Fruit fly (Drosophila melanogaster): ENCODE measurements around the gene CG15172.

The CG15172 gene

dm6 chr2L:19014032-19014880 is 8.0 kb upstream of the CG15172 start (continued):
- TF ChIP-seq dati (GFP tag; IDR thresholded peaks at IDR 0.05) (no peak), CrebB (tag; optimal IDR thresholded peaks at IDR 0.05) (peak; percentile 21), Deaf1 (tag; optimal IDR thresholded peaks at IDR 0.05) (peak; percentile 62), CG8281 (tag; optimal IDR thresholded peaks at IDR 0.05) (peak; percentile 59), CG16815 (GFP tag; optimal IDR thresholded peaks at IDR 0.05) (peak; percentile 52), ranshi (GFP tag; IDR thresholded peaks at IDR 0.05) (peak; percentile 51; the same call in 1 of the 2 replicates), CG10565 (GFP tag; optimal IDR thresholded peaks at IDR 0.05) (no peak), Antp (GFP tag; optimal IDR thresholded peaks at IDR 0.05) (no peak), dmrt11E (tag; optimal IDR thresholded peaks at IDR 0.05) (no peak), CG9609 (GFP tag; optimal IDR thresholded peaks at IDR 0.05) (no peak), Eip74EF (GFP tag; optimal IDR thresholded peaks at IDR 0.05) (peak in 1 of 2 experiments; percentile 72), cad (GFP tag; optimal IDR thresholded peaks at IDR 0.05) (no peak), nmo (GFP tag; optimal IDR thresholded peaks at IDR 0.05) (peak; percentile 78), CG8089 (GFP tag; optimal IDR thresholded peaks at IDR 0.05) (no peak), CG15073 (GFP tag; optimal IDR thresholded peaks at IDR 0.05) (no peak), kah (GFP tag; optimal IDR thresholded peaks at IDR 0.05) (peak; percentile 34), zfh2 (GFP tag; optimal IDR thresholded peaks at IDR 0.05) (peak; percentile 10), Gsc (GFP tag; IDR thresholded peaks at IDR 0.05) (no peak), crc (GFP tag; optimal IDR thresholded peaks at IDR 0.05) (no peak), fd102C (GFP tag; optimal IDR thresholded peaks at IDR 0.05) (no peak), Ssrp (tag; optimal IDR thresholded peaks at IDR 0.05) (peak; percentile 57), Blimp-1 (GFP tag; optimal IDR thresholded peaks at IDR 0.05) (peak; percentile 70), jing (GFP tag; optimal IDR thresholded peaks at IDR 0.05) (peak; percentile 4), Dp (GFP tag; optimal IDR thresholded peaks at IDR 0.05) (no peak), CG10366 (GFP tag; IDR thresholded peaks at IDR 0.05) (peak; percentile 46; the same call in 1 of the 2 replicates), CG33213 (GFP tag; optimal IDR thresholded peaks at IDR 0.05) (no peak), tup (GFP tag; optimal IDR thresholded peaks at IDR 0.05) (no peak), CG14710 (tag; optimal IDR thresholded peaks at IDR 0.05) (peak; percentile 61), CG11560 (tag; IDR thresholded peaks at IDR 0.05) (0 out of 3 replicates have a peak, but pooled peaks have one; percentile 32), CG2678 (tag; optimal IDR thresholded peaks at IDR 0.05) (peak; percentile 92), CG17186 (GFP tag; optimal IDR thresholded peaks at IDR 0.05) (no peak), CG3838 (GFP tag; optimal IDR thresholded peaks at IDR 0.05) (no peak), ro (GFP tag; IDR thresholded peaks at IDR 0.05) (no peak), Dfd (GFP tag; optimal IDR thresholded peaks at IDR 0.05) (no peak), lab (GFP tag; optimal IDR thresholded peaks at IDR 0.05) (peak; percentile 90), gcm2 (GFP tag; optimal IDR thresholded peaks at IDR 0.05) (no peak), CG31388 (GFP tag; optimal IDR thresholded peaks at IDR 0.05) (peak; percentile 35), CG12071 (GFP tag; optimal IDR thresholded peaks at IDR 0.05) (no peak), Dll (GFP tag; IDR thresholded peaks at IDR 0.05; ENCODE audit: partially characterized antibody) (no peak), jigr1 (GFP tag; IDR thresholded peaks at IDR 0.05) (no peak), CG6254 (GFP tag; optimal IDR thresholded peaks at IDR 0.05) (peak; percentile 11), abd-A (tag; optimal IDR thresholded peaks at IDR 0.05) (peak; percentile 96), Aef1 (GFP tag; IDR thresholded peaks at IDR 0.05) (peak; percentile 58; the same call in 2 of the 3 replicates), pnt (GFP tag; optimal IDR thresholded peaks at IDR 0.05) (no peak), BtbVII (GFP tag; optimal IDR thresholded peaks at IDR 0.05) (peak; percentile 86), CG13123 (GFP tag; optimal IDR thresholded peaks at IDR 0.05) (peak; percentile 30), ap (GFP tag; IDR thresholded peaks at IDR 0.05) (0 out of 2 replicates have a peak, but pooled peaks have one; percentile 24), CG9932 (GFP tag; IDR thresholded peaks at IDR 0.05) (peak; percentile 53)
